Worm (Caenorhabditis elegans): ENCODE measurements around the gene par-5.

Gene par-5

ce11 chrIV:11820067-11820913 is 1.4 kb downstream of the par-5 start (continued):
- TF ChIP-seq lin-40 (tag; optimal IDR thresholded peaks at IDR 0.05) (no peak), unc-62 (GFP tag; optimal IDR thresholded peaks at IDR 0.05) (no peak), B0019.2 (GFP tag; conservative IDR thresholded peaks at IDR 0.05) (no peak; the same call in 1 of the 2 replicates), repo-1 (tag; optimal IDR thresholded peaks at IDR 0.05) (peak; percentile 64), dox-1 (GFP tag; IDR thresholded peaks at IDR 0.05) (0 out of 2 replicates have a peak, but pooled peaks have one; percentile 22), somi-1 (GFP tag; optimal IDR thresholded peaks at IDR 0.05) (no peak), ceh-79 (tag; optimal IDR thresholded peaks at IDR 0.05) (peak; percentile 58), snpc-1.3 (tag; optimal IDR thresholded peaks at IDR 0.05; ENCODE audit: insufficient read depth) (no peak), madf-8 (GFP tag; conservative IDR thresholded peaks at IDR 0.05) (peak; percentile 31), zim-3 (tag; optimal IDR thresholded peaks at IDR 0.05) (no peak), ceh-100 (GFP tag; IDR thresholded peaks at IDR 0.05) (no peak), ztf-6 (GFP tag; IDR thresholded peaks at IDR 0.05) (no peak), F57C9.4 (tag; optimal IDR thresholded peaks at IDR 0.05) (no peak), aptf-3 (GFP tag; IDR thresholded peaks at IDR 0.05) (no peak), let-607 (tag; optimal IDR thresholded peaks at IDR 0.05) (no peak), F22D6.2 (tag; optimal IDR thresholded peaks at IDR 0.05) (no peak), sdz-38 (tag; optimal IDR thresholded peaks at IDR 0.05) (no peak), mes-4 (tag; optimal IDR thresholded peaks at IDR 0.05) (no peak), rec-8 (tag; optimal IDR thresholded peaks at IDR 0.05) (no peak), nhr-120 (GFP tag; IDR thresholded peaks at IDR 0.05) (no peak), F10E7.11 (tag; optimal IDR thresholded peaks at IDR 0.05) (no peak), nfya-2 (GFP tag; IDR thresholded peaks at IDR 0.05) (no peak), F57A8.1 (GFP tag; optimal IDR thresholded peaks at IDR 0.05) (no peak), egl-18 (GFP tag; IDR thresholded peaks at IDR 0.05) (no peak), C06A6.2 (GFP tag; conservative IDR thresholded peaks at IDR 0.05) (no peak; the same call in 1 of the 2 replicates), T07F8.4 (tag; optimal IDR thresholded peaks at IDR 0.05) (no peak), rcor-1 (GFP tag; IDR thresholded peaks at IDR 0.05) (peak; percentile 64), Y95B8A.8 (GFP tag; IDR thresholded peaks at IDR 0.05) (peak; percentile 60; the same call in 1 of the 2 replicates), attf-6 (GFP tag; IDR thresholded peaks at IDR 0.05) (peak; percentile 64), hsf-1 (GFP tag; IDR thresholded peaks at IDR 0.05) (peak; percentile 79), egl-44 (GFP tag; IDR thresholded peaks at IDR 0.05) (0 out of 2 replicates have a peak, but pooled peaks have one; percentile 7), dpl-1 (GFP tag; optimal IDR thresholded peaks at IDR 0.05) (no peak), lin-54 (GFP tag; optimal IDR thresholded peaks at IDR 0.05) (peak; percentile 63), B0035.1 (tag; optimal IDR thresholded peaks at IDR 0.05) (peak; percentile 8), dpff-1 (tag; optimal IDR thresholded peaks at IDR 0.05) (no peak), attf-3 (GFP tag; conservative IDR thresholded peaks at IDR 0.05) (0 out of 2 replicates have a peak, but pooled peaks have one; percentile 27), nfyb-1 (GFP tag; IDR thresholded peaks at IDR 0.05) (no peak), K11D2.4 (GFP tag; IDR thresholded peaks at IDR 0.05) (no peak), lsy-27 (tag; optimal IDR thresholded peaks at IDR 0.05; ENCODE audit: borderline replicate concordance, insufficient read depth) (no peak), cebp-1 (GFP tag; IDR thresholded peaks at IDR 0.05) (no peak), cebp-1 (tag; optimal IDR thresholded peaks at IDR 0.05) (peak; percentile 55), let-526 (GFP tag; IDR thresholded peaks at IDR 0.05) (peak; percentile 43; the same call in 1 of the 2 replicates), ztf-3 (GFP tag; optimal IDR thresholded peaks at IDR 0.05) (no peak), F23B12.7 (tag; optimal IDR thresholded peaks at IDR 0.05; ENCODE audit: insufficient read depth) (no peak), ccch-3 (GFP tag; optimal IDR thresholded peaks at IDR 0.05) (no peak), cebp-2 (GFP tag; IDR thresholded peaks at IDR 0.05) (0 out of 2 replicates have a peak, but pooled peaks have one; percentile 21)

Data from whole organism, young adult.